Fruit fly (Drosophila melanogaster) whole organism, embryonic: ENCODE data around the gene Tango1.

Experiments
- Atf6 ChIP-seq: fragments of 200-800 bp; sonication (Bioruptor generic); IDR thresholded peaks from 2 replicates; pipeline ENCODE4 v1.3.6; 2022; ENCODE audit warnings: missing biosample characterization, missing genetic modification characterization
- Bdp1 ChIP-seq: fragments of 200-800 bp; sonication (Bioruptor generic); optimal IDR thresholded peaks from 3 replicates; lab custom pipeline; 2016; ENCODE audit warnings: missing biosample characterization, missing genetic modification characterization
- CG12299 ChIP-seq: fragments of 200-800 bp; sonication (Bioruptor generic); optimal IDR thresholded peaks from 2 replicates; lab custom pipeline; 2018; ENCODE audit warnings: missing biosample characterization, mild to moderate bottlenecking, missing genetic modification characterization
- CG12391 ChIP-seq: fragments of 200-800 bp; sonication (Bioruptor generic); optimal IDR thresholded peaks from 3 replicates; lab custom pipeline; 2018; ENCODE audit warnings: missing biosample characterization, mild to moderate bottlenecking, missing genetic modification characterization, moderate library complexity
- CG12659 ChIP-seq: fragments of 200-800 bp; sonication (Bioruptor generic); optimal IDR thresholded peaks from 3 replicates; lab custom pipeline; 2017; ENCODE audit warnings: mild to moderate bottlenecking, missing biosample characterization, missing genetic modification reagents, missing genetic modification characterization
- CG14860 ChIP-seq: fragments of 200-800 bp; sonication (Bioruptor generic); IDR thresholded peaks from 3 replicates; pipeline ENCODE4 v1.3.6; 2022; ENCODE audit warnings: missing biosample characterization, missing genetic modification characterization; ENCODE audit not compliant: partially characterized antibody
- CG16779 ChIP-seq: fragments of 200-800 bp; sonication (Bioruptor generic); IDR thresholded peaks from 2 replicates; pipeline ENCODE4 v1.3.6; 2022; ENCODE audit warnings: missing biosample characterization, missing genetic modification characterization
- CG16813 ChIP-seq: fragments of 200-800 bp; sonication (Bioruptor generic); IDR thresholded peaks from 3 replicates; pipeline ENCODE4 v1.3.6; 2022; ENCODE audit warnings: missing biosample characterization, missing genetic modification characterization; ENCODE audit not compliant: partially characterized antibody
- CG17385 ChIP-seq: fragments of 200-800 bp; sonication (Bioruptor generic); optimal IDR thresholded peaks from 3 replicates; lab custom pipeline; 2018; ENCODE audit warnings: missing biosample characterization, mild to moderate bottlenecking, missing genetic modification characterization
- CG17829 ChIP-seq: fragments of 200-800 bp; optimal IDR thresholded peaks from 2 replicates; lab custom pipeline; 2019; ENCODE audit warnings: missing biosample characterization, mild to moderate bottlenecking, missing genetic modification characterization, moderate library complexity
- CG17912 ChIP-seq: fragments of 200-800 bp; sonication (Bioruptor generic); optimal IDR thresholded peaks from 2 replicates; lab custom pipeline; 2018; ENCODE audit warnings: missing biosample characterization, mild to moderate bottlenecking, missing genetic modification characterization
- CG18599 ChIP-seq: fragments of 200-800 bp; sonication (Bioruptor generic); optimal IDR thresholded peaks from 3 replicates; lab custom pipeline; 2017; ENCODE audit warnings: missing biosample characterization, missing genetic modification characterization, mild to moderate bottlenecking, moderate library complexity, missing genetic modification reagents
- CG18619 ChIP-seq: fragments of 200-800 bp; sonication (Bioruptor generic); optimal IDR thresholded peaks from 3 replicates; lab custom pipeline; 2017; ENCODE audit warnings: missing biosample characterization, mild to moderate bottlenecking, missing genetic modification characterization
- CG31388 ChIP-seq: fragments of 200-800 bp; sonication (Bioruptor generic); optimal IDR thresholded peaks from 2 replicates; lab custom pipeline; 2016; ENCODE audit warnings: missing biosample characterization, missing genetic modification characterization
- CG3838 ChIP-seq: fragments of 200-800 bp; sonication (Bioruptor generic); optimal IDR thresholded peaks from 3 replicates; lab custom pipeline; 2016; ENCODE audit warnings: missing biosample characterization, missing genetic modification characterization
- CG3847 ChIP-seq: fragments of 200-800 bp; sonication (Bioruptor generic); IDR thresholded peaks from 2 replicates; pipeline ENCODE4 v1.3.6; 2022; ENCODE audit warnings: missing biosample characterization, missing genetic modification characterization
- CG42726 ChIP-seq: fragments of 200-800 bp; sonication (Bioruptor generic); IDR thresholded peaks from 2 replicates; pipeline ENCODE4 v1.3.6; 2022; ENCODE audit warnings: missing biosample characterization, missing genetic modification characterization; ENCODE audit not compliant: partially characterized antibody
- CG6654 ChIP-seq: fragments of 200-800 bp; sonication (Bioruptor generic); optimal IDR thresholded peaks from 2 replicates; lab custom pipeline; 2017; ENCODE audit warnings: missing biosample characterization, mild to moderate bottlenecking, missing genetic modification characterization
- CG6813 ChIP-seq: fragments of 200-800 bp; sonication (Bioruptor generic); optimal IDR thresholded peaks from 2 replicates; lab custom pipeline; 2017; ENCODE audit warnings: missing biosample characterization, missing genetic modification characterization, mild to moderate bottlenecking, moderate library complexity, missing genetic modification reagents
- CG6854 ChIP-seq: fragments of 200-800 bp; sonication (Bioruptor generic); optimal IDR thresholded peaks from 3 replicates; lab custom pipeline; 2017; ENCODE audit warnings: missing biosample characterization, mild to moderate bottlenecking, missing genetic modification characterization
- CG7271 ChIP-seq: fragments of 200-800 bp; sonication (Bioruptor generic); optimal IDR thresholded peaks from 2 replicates; lab custom pipeline; 2018; ENCODE audit warnings: missing biosample characterization, mild to moderate bottlenecking, missing genetic modification characterization, moderate library complexity
- CG8281 ChIP-seq: fragments of 200-800 bp; sonication (Bioruptor generic); optimal IDR thresholded peaks from 2 replicates; lab custom pipeline; 2018; ENCODE audit warnings: missing biosample characterization, mild to moderate bottlenecking, missing genetic modification characterization, moderate library complexity
- CTCF ChIP-seq: fragments of 200-800 bp; sonication (Bioruptor generic); optimal IDR thresholded peaks from 2 replicates; lab custom pipeline; 2017; ENCODE audit warnings: missing biosample characterization, mild to moderate bottlenecking, missing genetic modification characterization, moderate library complexity
- HLH4C ChIP-seq: fragments of 200-800 bp; sonication (Bioruptor generic); IDR thresholded peaks from 3 replicates; pipeline ENCODE4 v1.3.6; 2022; ENCODE audit warnings: missing biosample characterization, missing genetic modification characterization; ENCODE audit not compliant: partially characterized antibody
- HLH54F ChIP-seq: fragments of 200-800 bp; sonication (Bioruptor generic); optimal IDR thresholded peaks from 3 replicates; lab custom pipeline; 2016; ENCODE audit warnings: missing biosample characterization, missing genetic modification characterization
- Hr39 ChIP-seq: fragments of >200 bp; optimal IDR thresholded peaks from 2 replicates; lab custom pipeline; 2017
- Hsf ChIP-seq: fragments of 200-800 bp; sonication (Bioruptor generic); optimal IDR thresholded peaks from 3 replicates; lab custom pipeline; 2016; ENCODE audit warnings: missing biosample characterization, missing genetic modification characterization
- PHDP ChIP-seq: fragments of 200-800 bp; sonication (Bioruptor generic); optimal IDR thresholded peaks from 3 replicates; lab custom pipeline; 2018; ENCODE audit warnings: missing biosample characterization, mild to moderate bottlenecking, missing genetic modification characterization, moderate library complexity
- Sin3A ChIP-seq: fragments of >200 bp; optimal IDR thresholded peaks from 2 replicates; lab custom pipeline; 2018
- caup ChIP-seq: fragments of 200-800 bp; sonication (Bioruptor generic); optimal IDR thresholded peaks from 3 replicates; lab custom pipeline; 2017; ENCODE audit warnings: missing biosample characterization, mild to moderate bottlenecking, missing genetic modification characterization, moderate library complexity; ENCODE audit not compliant: severe bottlenecking
- chif ChIP-seq, 2 experiments: fragments of 200-800 bp; sonication (Bioruptor generic); optimal IDR thresholded peaks; 3 replicates each; lab custom pipeline; 2016; ENCODE audit warnings: missing biosample characterization in 2 of 2, missing genetic modification characterization in 2 of 2
- croc ChIP-seq: fragments of 200-800 bp; sonication (Bioruptor generic); conservative IDR thresholded peaks from 3 replicates; pipeline ENCODE4 v1.3.6; 2022; ENCODE audit warnings: missing biosample characterization, missing genetic modification characterization
- eve ChIP-seq, 2 experiments: fragments of >200 bp; optimal IDR thresholded peaks; 2 replicates each; lab custom pipeline; 2017; ENCODE audit warnings: missing biosample characterization in 2 of 2, missing genetic modification characterization in 2 of 2
- fru ChIP-seq: fragments of >200 bp; optimal IDR thresholded peaks from 2 replicates; lab custom pipeline; 2017
- ftz-f1 ChIP-seq: fragments of 200-800 bp; sonication (Bioruptor generic); optimal IDR thresholded peaks from 2 replicates; lab custom pipeline; 2016; ENCODE audit warnings: missing biosample characterization, missing genetic modification characterization
- grau ChIP-seq: fragments of 200-800 bp; optimal IDR thresholded peaks from 3 replicates; lab custom pipeline; 2019; ENCODE audit warnings: missing biosample characterization, mild to moderate bottlenecking, missing genetic modification characterization, moderate library complexity
- gro ChIP-seq: fragments of 200-800 bp; sonication (Bioruptor generic); optimal IDR thresholded peaks from 2 replicates; lab custom pipeline; 2016; ENCODE audit warnings: missing biosample characterization, missing genetic modification characterization
- hb ChIP-seq: fragments of 200-800 bp; sonication (Bioruptor generic); IDR thresholded peaks from 3 replicates; pipeline ENCODE4 v1.3.6; 2022; ENCODE audit warnings: missing biosample characterization, missing genetic modification characterization; ENCODE audit not compliant: partially characterized antibody
- ind ChIP-seq: fragments of 200-800 bp; sonication (Bioruptor generic); optimal IDR thresholded peaks from 3 replicates; lab custom pipeline; 2016; ENCODE audit warnings: missing biosample characterization, missing genetic modification characterization
- inv ChIP-seq: fragments of 200-800 bp; sonication (Bioruptor generic); IDR thresholded peaks from 2 replicates; pipeline ENCODE4 v1.3.6; 2022; ENCODE audit warnings: missing biosample characterization, missing genetic modification characterization; ENCODE audit not compliant: partially characterized antibody
- kni ChIP-seq: fragments of 200-800 bp; sonication (Bioruptor generic); optimal IDR thresholded peaks from 3 replicates; lab custom pipeline; 2017; ENCODE audit warnings: mild to moderate bottlenecking, missing biosample characterization, missing genetic modification reagents, missing genetic modification characterization
- lab ChIP-seq: fragments of 200-800 bp; sonication (Bioruptor generic); optimal IDR thresholded peaks from 3 replicates; lab custom pipeline; 2017; ENCODE audit warnings: missing biosample characterization, missing genetic modification characterization, mild to moderate bottlenecking, moderate library complexity, missing genetic modification reagents
- nerfin-2 ChIP-seq: fragments of 200-800 bp; sonication (Bioruptor generic); IDR thresholded peaks from 2 replicates; pipeline ENCODE4 v1.3.6; 2022; ENCODE audit warnings: missing biosample characterization, missing genetic modification characterization; ENCODE audit not compliant: partially characterized antibody
- p53 ChIP-seq: fragments of 200-800 bp; sonication (Bioruptor generic); optimal IDR thresholded peaks from 2 replicates; lab custom pipeline; 2016; ENCODE audit warnings: missing biosample characterization, missing genetic modification characterization
- pb ChIP-seq: fragments of 200-800 bp; sonication (Bioruptor generic); optimal IDR thresholded peaks from 3 replicates; lab custom pipeline; 2016; ENCODE audit warnings: missing biosample characterization, missing genetic modification characterization
- ranshi ChIP-seq: fragments of 200-800 bp; sonication (Bioruptor generic); IDR thresholded peaks from 2 replicates; pipeline ENCODE4 v1.3.6; 2022; ENCODE audit warnings: missing biosample characterization, missing genetic modification characterization
- ro ChIP-seq: fragments of 200-800 bp; sonication (Bioruptor generic); IDR thresholded peaks from 2 replicates; pipeline ENCODE4 v1.3.6; 2022; ENCODE audit warnings: missing biosample characterization, missing genetic modification characterization
- tgo ChIP-seq: fragments of 200-800 bp; sonication (Bioruptor generic); IDR thresholded peaks from 3 replicates; pipeline ENCODE4 v1.3.6; 2022; ENCODE audit warnings: missing biosample characterization, missing genetic modification characterization
- tna ChIP-seq: fragments of 200-800 bp; sonication (Bioruptor generic); IDR thresholded peaks from 2 replicates; pipeline ENCODE4 v1.3.6; 2022; ENCODE audit warnings: missing biosample characterization, missing genetic modification characterization; ENCODE audit not compliant: partially characterized antibody
- usp ChIP-seq: fragments of >200 bp; optimal IDR thresholded peaks from 2 replicates; lab custom pipeline; 2017; ENCODE audit warnings: missing biosample characterization, missing genetic modification characterization
- zen2 ChIP-seq: fragments of 200-800 bp; sonication (Bioruptor generic); IDR thresholded peaks from 3 replicates; pipeline ENCODE4 v1.3.6; 2022; ENCODE audit warnings: missing biosample characterization, missing genetic modification characterization; ENCODE audit not compliant: partially characterized antibody

Gene Tango1

DNA sequence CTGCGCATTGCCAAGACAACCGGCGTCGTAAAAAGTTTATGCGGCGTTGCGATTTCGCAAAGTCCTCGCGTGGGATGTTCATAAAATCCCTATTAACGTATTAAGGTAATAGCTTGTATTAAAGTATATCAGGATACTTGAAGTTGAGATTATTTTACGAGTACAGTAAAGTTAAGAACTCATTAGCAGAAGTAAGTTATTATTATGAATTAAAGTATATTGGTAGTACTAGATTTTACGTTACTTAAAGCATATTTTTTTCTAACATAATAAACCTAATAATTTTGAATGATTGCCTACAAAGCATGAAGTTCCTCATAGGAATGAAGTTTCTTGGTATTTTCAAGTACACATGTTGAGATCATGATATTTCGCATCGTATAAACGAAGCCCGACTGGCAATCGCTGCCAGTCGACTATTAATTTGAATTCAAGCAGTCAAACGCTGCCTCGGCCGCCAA lies 44.6 kb downstream of the Tango1 start (continued):
- peak; percentile 36 for TF ChIP-seq CG6854 (GFP tag; lab: Kevin White, UChicago)
- no peak for TF ChIP-seq Hr39
- no peak for TF ChIP-seq pb
- peak; percentile 59 for TF ChIP-seq CG17385 (GFP tag; lab: Kevin White, UChicago)
- no peak for TF ChIP-seq ro (GFP tag; lab: Robert Waterston, UW)
- TF ChIP-seq CG42726 (GFP tag; lab: Robert Waterston, UW), result no peak
- TF ChIP-seq zen2 (GFP tag; lab: Robert Waterston, UW), result no peak
- TF ChIP-seq CG17829 (tag; lab: Kevin White, UChicago), result peak; percentile 67
- TF ChIP-seq CG6654, result no peak
- no peak for TF ChIP-seq CG17912 (GFP tag; lab: Kevin White, UChicago)
- TF ChIP-seq CG16813 (GFP tag; lab: Robert Waterston, UW), result no peak
- TF ChIP-seq CG16779, result no peak
- no peak for TF ChIP-seq CG18599 (GFP tag; lab: Kevin White, UChicago)
- no peak for TF ChIP-seq tgo
- TF ChIP-seq croc, result no peak; the same call in 2 of the 3 replicates
- no peak for TF ChIP-seq CG3838 (GFP tag; lab: Kevin White, UChicago)
- peak; percentile 63 for TF ChIP-seq CG12391 (tag; lab: Kevin White, UChicago)
- TF ChIP-seq Bdp1 (GFP tag; lab: Kevin White, UChicago), result no peak
- no peak for TF ChIP-seq ind (GFP tag; lab: Kevin White, UChicago)
- TF ChIP-seq tna, result no peak
- TF ChIP-seq chif (GFP tag; optimal IDR thresholded peaks at IDR 0.05; lab: Kevin White, UChicago), result peak in 1 of 2 experiments; percentile 44
- peak; percentile 14; the same call in 1 of the 2 replicates for TF ChIP-seq Atf6 (GFP tag; lab: Robert Waterston, UW)
- TF ChIP-seq CG8281, result no peak
- no peak for TF ChIP-seq Sin3A (lab: Kevin White, UChicago)
- TF ChIP-seq p53 (GFP tag; lab: Kevin White, UChicago), result no peak
- no peak for TF ChIP-seq HLH54F
- no peak for TF ChIP-seq ranshi
- TF ChIP-seq inv, result no peak
- TF ChIP-seq PHDP (tag; lab: Kevin White, UChicago), result peak; percentile 50
- peak; percentile 11 for TF ChIP-seq caup (GFP tag; lab: Kevin White, UChicago)
- TF ChIP-seq CG7271 (tag; lab: Kevin White, UChicago), result no peak
- TF ChIP-seq CG6813 (GFP tag; lab: Kevin White, UChicago), result no peak
- no peak for TF ChIP-seq usp (GFP tag; lab: Kevin White, UChicago)
- TF ChIP-seq CTCF, result no peak
- TF ChIP-seq grau, result peak; percentile 64
- TF ChIP-seq CG31388 (GFP tag; lab: Kevin White, UChicago), result no peak
- TF ChIP-seq HLH4C (GFP tag; lab: Robert Waterston, UW), result no peak
- no peak for TF ChIP-seq CG3847 (GFP tag; lab: Robert Waterston, UW)
- TF ChIP-seq ftz-f1 (GFP tag; lab: Kevin White, UChicago), result no peak
- TF ChIP-seq nerfin-2, result no peak
- TF ChIP-seq kni (GFP tag; lab: Kevin White, UChicago), result no peak
- peak; percentile 45 for TF ChIP-seq CG18619 (GFP tag; lab: Kevin White, UChicago)
- TF ChIP-seq hb, result no peak
- TF ChIP-seq fru (lab: Kevin White, UChicago), result no peak
- no peak for TF ChIP-seq gro (GFP tag; lab: Kevin White, UChicago)
- TF ChIP-seq Hsf (GFP tag; lab: Kevin White, UChicago), result peak; percentile 21
- peak; percentile 50 for TF ChIP-seq CG12659 (GFP tag; lab: Kevin White, UChicago)
- TF ChIP-seq CG12299 (tag; lab: Kevin White, UChicago), result peak; percentile 12
- peak; percentile 9 for TF ChIP-seq lab (GFP tag; lab: Kevin White, UChicago)
- TF ChIP-seq CG14860 (GFP tag; lab: Robert Waterston, UW), result no peak
- no peak for TF ChIP-seq eve (GFP tag; optimal IDR thresholded peaks at IDR 0.05; lab: Kevin White, UChicago)
